Worm (Caenorhabditis elegans): Measurements from ENCODE around the gene ttc-39B.

The ttc-39B gene

DNA sequence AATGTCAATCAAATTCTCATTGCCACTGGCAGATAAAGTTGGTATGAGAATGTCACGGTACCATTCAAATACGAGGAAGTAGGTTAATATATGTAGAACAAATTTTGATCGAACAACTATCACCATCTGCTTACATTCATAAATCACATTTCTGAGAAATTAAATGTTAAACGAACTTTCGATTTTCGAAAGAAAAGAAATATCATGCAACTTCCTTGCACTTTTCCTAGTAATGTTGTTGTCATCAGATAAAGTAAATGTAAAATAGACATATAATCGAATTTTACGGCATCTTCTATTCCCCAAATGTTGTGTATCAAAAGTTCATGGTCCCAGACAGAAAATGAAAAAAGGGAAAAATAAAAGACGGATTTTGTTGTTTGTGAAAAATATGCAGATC lies 22.3 kb downstream of the ttc-39B start:
- TF ChIP-seq ztf-23 (GFP tag; IDR thresholded peaks at IDR 0.05) (no peak), ztf-29 (GFP tag; IDR thresholded peaks at IDR 0.05) (no peak), cog-1 (tag; optimal IDR thresholded peaks at IDR 0.05) (no peak), T22C8.4 (GFP tag; IDR thresholded peaks at IDR 0.05) (no peak), tab-1 (GFP tag; IDR thresholded peaks at IDR 0.05) (no peak)

ce11 chrII:6309198-6309597 lies 24.6 kb downstream of the ttc-39B start, which contains the start of gene glb-10:
TSS of gene glb-10 (minus strand) at chrII:6309298.
- TF ChIP-seq ztf-29 (GFP tag; IDR thresholded peaks at IDR 0.05) (no peak), ref-1 (GFP tag; conservative IDR thresholded peaks at IDR 0.05) (no peak), cog-1 (tag; optimal IDR thresholded peaks at IDR 0.05) (no peak), ztf-23 (GFP tag; IDR thresholded peaks at IDR 0.05) (no peak), klf-2 (GFP tag; conservative IDR thresholded peaks at IDR 0.05) (no peak), tab-1 (GFP tag; IDR thresholded peaks at IDR 0.05) (no peak), T22C8.4 (GFP tag; IDR thresholded peaks at IDR 0.05) (no peak), med-1 (GFP tag; optimal IDR thresholded peaks at IDR 0.05; ENCODE audit: insufficient read depth) (no peak), flt-1 (GFP tag; IDR thresholded peaks at IDR 0.05) (no peak)

- no peak for TF ChIP-seq ref-1 (GFP tag; conservative IDR thresholded peaks at IDR 0.05)
- TF ChIP-seq ztf-29 (GFP tag; IDR thresholded peaks at IDR 0.05), result no peak
- no peak for TF ChIP-seq ztf-23 (GFP tag; IDR thresholded peaks at IDR 0.05)
- TF ChIP-seq med-1 (GFP tag; optimal IDR thresholded peaks at IDR 0.05; ENCODE audit: insufficient read depth), result no peak
- TF ChIP-seq T22C8.4 (GFP tag; IDR thresholded peaks at IDR 0.05), result no peak
- TF ChIP-seq tab-1 (GFP tag; IDR thresholded peaks at IDR 0.05), result no peak
- no peak for TF ChIP-seq cog-1 (tag; optimal IDR thresholded peaks at IDR 0.05)
- no peak for TF ChIP-seq flt-1 (GFP tag; IDR thresholded peaks at IDR 0.05)
- TF ChIP-seq klf-2 (GFP tag; conservative IDR thresholded peaks at IDR 0.05), result no peak
These were observed 27.7 kb downstream of the ttc-39B start, which contains the start of gene C29F5.8 for ce11 chrII:6306125-6306524. TSS of gene C29F5.8 (plus strand) at chrII:6306425.

- TF ChIP-seq T22C8.4 (GFP tag; IDR thresholded peaks at IDR 0.05) (no peak), ztf-23 (GFP tag; IDR thresholded peaks at IDR 0.05) (no peak), tab-1 (GFP tag; IDR thresholded peaks at IDR 0.05) (no peak), ztf-29 (GFP tag; IDR thresholded peaks at IDR 0.05) (no peak), ref-1 (GFP tag; conservative IDR thresholded peaks at IDR 0.05) (no peak), cog-1 (tag; optimal IDR thresholded peaks at IDR 0.05) (no peak), klf-2 (GFP tag; conservative IDR thresholded peaks at IDR 0.05) (no peak), med-1 (GFP tag; optimal IDR thresholded peaks at IDR 0.05; ENCODE audit: insufficient read depth) (no peak), flt-1 (GFP tag; IDR thresholded peaks at IDR 0.05) (no peak)
These were observed 30.5 kb downstream of the ttc-39B start, which contains the start of gene C29F5.1 for ce11 chrII:6303209-6303740. TSS of gene C29F5.1 (plus strand) at chrII:6303525.

ce11 chrII:6294261-6294660 lies 39.5 kb downstream of the ttc-39B start, which contains the start of gene mps-1:
TSS of gene mps-1 (minus strand) at chrII:6294361.
- no peak for TF ChIP-seq ref-1 (GFP tag; conservative IDR thresholded peaks at IDR 0.05)
- no peak for TF ChIP-seq ztf-29 (GFP tag; IDR thresholded peaks at IDR 0.05)
- no peak for TF ChIP-seq tab-1 (GFP tag; IDR thresholded peaks at IDR 0.05)
- TF ChIP-seq T22C8.4 (GFP tag; IDR thresholded peaks at IDR 0.05), result no peak
- no peak for TF ChIP-seq med-1 (GFP tag; optimal IDR thresholded peaks at IDR 0.05; ENCODE audit: insufficient read depth)

DNA sequence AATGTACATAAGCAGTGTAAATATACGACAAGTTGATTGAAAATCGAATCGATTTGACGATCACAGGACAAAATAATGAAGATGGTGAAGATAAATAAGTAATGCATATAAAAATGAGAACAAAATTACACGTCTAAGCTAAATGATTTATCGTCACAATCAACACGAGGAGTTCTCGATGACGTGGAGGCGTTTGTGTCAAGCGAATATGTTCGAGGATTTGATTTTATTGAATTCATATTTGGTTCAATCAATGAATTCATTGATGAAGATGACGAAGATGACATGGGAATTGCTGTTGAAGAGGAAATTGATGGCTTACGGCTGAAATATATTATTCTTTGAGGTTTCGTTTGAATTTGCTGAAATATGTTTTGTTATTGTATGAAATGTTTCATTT lies 41.3 kb downstream of the ttc-39B start, which contains the start of gene nyn-3:
nyn-3 (minus strand) TSS at position 101 of the 400 bp plus-strand sequence.
- TF ChIP-seq med-1 (GFP tag; optimal IDR thresholded peaks at IDR 0.05; ENCODE audit: insufficient read depth), result no peak
- no peak for TF ChIP-seq ref-1 (GFP tag; conservative IDR thresholded peaks at IDR 0.05)

DNA sequence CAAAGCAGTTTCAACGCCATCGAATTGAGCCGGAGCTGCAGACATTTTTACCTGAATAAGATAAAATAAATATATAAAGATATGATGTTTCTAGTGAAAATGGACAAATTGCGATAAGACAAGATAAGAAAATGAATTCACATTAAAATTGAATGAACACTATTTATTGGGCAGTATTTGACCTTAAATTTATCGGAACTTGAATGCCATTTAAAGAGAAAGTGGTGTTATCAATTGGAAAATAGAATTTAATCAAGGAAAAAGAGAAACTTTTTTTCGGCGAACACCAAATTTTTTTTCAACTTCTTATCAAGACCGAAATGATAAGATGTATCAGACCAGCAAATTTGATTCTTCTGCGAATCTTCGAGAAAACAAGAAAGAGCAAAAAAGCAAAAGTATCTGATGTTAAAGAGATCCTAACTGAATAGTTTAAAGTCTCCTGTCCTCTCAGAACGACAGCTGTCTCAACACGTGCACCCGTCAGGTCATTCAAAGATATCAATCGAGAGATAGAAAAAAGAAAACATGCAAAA lies 43.7 kb downstream of the ttc-39B start, which contains the start of gene upb-1:
upb-1 (minus strand) TSS at position 51 of the 536 bp plus-strand sequence.
- TF ChIP-seq ztf-29 (GFP tag; IDR thresholded peaks at IDR 0.05) (no peak), flt-1 (GFP tag; IDR thresholded peaks at IDR 0.05) (no peak), ref-1 (GFP tag; conservative IDR thresholded peaks at IDR 0.05) (no peak), cog-1 (tag; optimal IDR thresholded peaks at IDR 0.05) (no peak), T22C8.4 (GFP tag; IDR thresholded peaks at IDR 0.05) (no peak), klf-2 (GFP tag; conservative IDR thresholded peaks at IDR 0.05) (no peak), tab-1 (GFP tag; IDR thresholded peaks at IDR 0.05) (no peak), ztf-23 (GFP tag; IDR thresholded peaks at IDR 0.05) (no peak), med-1 (GFP tag; optimal IDR thresholded peaks at IDR 0.05; ENCODE audit: insufficient read depth) (no peak)

- TF ChIP-seq T22C8.4 (GFP tag; IDR thresholded peaks at IDR 0.05) (no peak), ztf-29 (GFP tag; IDR thresholded peaks at IDR 0.05) (no peak), flt-1 (GFP tag; IDR thresholded peaks at IDR 0.05) (no peak), ref-1 (GFP tag; conservative IDR thresholded peaks at IDR 0.05) (no peak), klf-2 (GFP tag; conservative IDR thresholded peaks at IDR 0.05) (no peak), med-1 (GFP tag; optimal IDR thresholded peaks at IDR 0.05; ENCODE audit: insufficient read depth) (no peak), tab-1 (GFP tag; IDR thresholded peaks at IDR 0.05) (no peak), cog-1 (tag; optimal IDR thresholded peaks at IDR 0.05) (no peak), ztf-23 (GFP tag; IDR thresholded peaks at IDR 0.05) (no peak)
These were observed 45.7 kb downstream of the ttc-39B start for ce11 chrII:6288104-6288503.

ce11 chrII:6286865-6287264 lies 46.9 kb downstream of the ttc-39B start, which contains the start of gene F13H8.6:
TSS of gene F13H8.6 (minus strand) at chrII:6286965.
- TF ChIP-seq ztf-29 (GFP tag; IDR thresholded peaks at IDR 0.05), result no peak
- TF ChIP-seq flt-1 (GFP tag; IDR thresholded peaks at IDR 0.05), result no peak
- TF ChIP-seq med-1 (GFP tag; optimal IDR thresholded peaks at IDR 0.05; ENCODE audit: insufficient read depth), result no peak
- no peak for TF ChIP-seq ztf-23 (GFP tag; IDR thresholded peaks at IDR 0.05)
- no peak for TF ChIP-seq T22C8.4 (GFP tag; IDR thresholded peaks at IDR 0.05)

ce11 chrII:6283074-6283473 lies 50.7 kb downstream of the ttc-39B start, which contains the start of gene F13H8.1:
TSS of gene F13H8.1 (plus strand) at chrII:6283384.
- TF ChIP-seq ref-1 (GFP tag; conservative IDR thresholded peaks at IDR 0.05), result no peak
- TF ChIP-seq ztf-23 (GFP tag; IDR thresholded peaks at IDR 0.05), result no peak
- no peak for TF ChIP-seq med-1 (GFP tag; optimal IDR thresholded peaks at IDR 0.05; ENCODE audit: insufficient read depth)
- TF ChIP-seq cog-1 (tag; optimal IDR thresholded peaks at IDR 0.05), result no peak
- TF ChIP-seq T22C8.4 (GFP tag; IDR thresholded peaks at IDR 0.05), result no peak

All from whole organism, midembryonic.